Worm (Caenorhabditis elegans): Measurements from ENCODE around the gene bgal-1.

DNA sequence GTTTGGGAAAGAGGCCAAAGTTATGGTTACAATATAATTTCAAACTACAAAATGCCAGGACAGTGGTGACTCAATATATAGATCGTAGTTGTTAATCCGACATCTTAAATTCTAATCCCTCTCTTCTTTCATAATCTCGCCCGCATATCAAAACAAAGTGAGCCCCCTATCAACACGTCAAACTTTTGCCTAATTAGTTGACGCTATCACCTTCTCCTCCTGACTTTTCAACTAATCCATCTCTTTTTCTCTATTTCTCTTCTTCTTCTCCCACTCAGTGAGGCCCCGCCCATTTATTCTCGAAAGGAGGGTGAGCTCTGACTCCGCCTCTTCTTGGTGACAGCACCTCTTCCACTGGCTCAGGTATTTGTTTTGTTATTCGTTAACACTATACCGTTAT, 14.5 kb downstream of the bgal-1 start:
- no peak for TF ChIP-seq hlh-15 (tag; optimal IDR thresholded peaks at IDR 0.05)
- TF ChIP-seq ama-1 (optimal IDR thresholded peaks at IDR 0.05): no peak
- no peak for TF ChIP-seq pha-4 (tag; optimal IDR thresholded peaks at IDR 0.05)

All from whole organism, late embryonic.